Worm (Caenorhabditis elegans): ENCODE measurements around the gene C02B8.3.

ce11 chrX:8109531-8109930, 29.7 kb upstream of the C02B8.3 start:
- TF ChIP-seq him-1 (tag; optimal IDR thresholded peaks at IDR 0.05) (no peak), dao-5 (tag; optimal IDR thresholded peaks at IDR 0.05) (no peak)

Measured in whole organism, L4/young adult.